Worm (Caenorhabditis elegans) whole organism, L4 larva: Measurements from ENCODE around the gene R07B1.6.

ENCODE experiments used
- D1046.2 ChIP-seq: fragments of 200-800 bp; sonication (Bioruptor generic); IDR thresholded peaks from 2 replicates; pipeline ENCODE4 v1.3.6; 2022; ENCODE audit warnings: missing genetic modification characterization, missing compliant biosample characterization
- F26F4.8 ChIP-seq: fragments of 200-800 bp; sonication (Bioruptor generic); conservative IDR thresholded peaks from 2 replicates; pipeline ENCODE4 v1.3.6; 2022; ENCODE audit warnings: missing genetic modification characterization, missing compliant biosample characterization
- F37D6.2 ChIP-seq: sonication (generic microtip); optimal IDR thresholded peaks from 2 replicates; lab custom pipeline; 2016; ENCODE audit warnings: mild to moderate bottlenecking, missing genetic modification characterization, missing compliant biosample characterization
- lin-29 ChIP-seq: fragments of 200-800 bp; sonication (Bioruptor generic); IDR thresholded peaks from 2 replicates; pipeline ENCODE4 v1.3.6; 2022; ENCODE audit warnings: missing genetic modification reagents, missing genetic modification characterization, missing compliant biosample characterization
- lin-39 ChIP-seq: fragments of 150-350 bp; optimal IDR thresholded peaks from 2 replicates; lab custom pipeline; 2014; ENCODE audit warnings: missing biosample characterization, missing genetic modification reagents, missing genetic modification characterization
- mep-1 ChIP-seq: fragments of 150-350 bp; sonication (generic microtip); optimal IDR thresholded peaks from 3 replicates; lab custom pipeline; 2014; ENCODE audit warnings: missing biosample characterization, missing genetic modification characterization
- mxl-2 ChIP-seq: fragments of 200-800 bp; sonication (Bioruptor generic); conservative IDR thresholded peaks from 2 replicates; pipeline ENCODE4 v1.3.6; 2022; ENCODE audit warnings: missing genetic modification reagents, missing genetic modification characterization, missing compliant biosample characterization
- nhr-41 ChIP-seq: fragments of 200-800 bp; sonication (Bioruptor generic); IDR thresholded peaks from 2 replicates; pipeline ENCODE4 v1.3.6; 2022; ENCODE audit warnings: missing genetic modification reagents, missing genetic modification characterization, missing compliant biosample characterization
- nhr-76 ChIP-seq: fragments of 150-350 bp; optimal IDR thresholded peaks from 2 replicates; lab custom pipeline; 2014; ENCODE audit warnings: missing biosample characterization, missing genetic modification characterization
- snpc-4 ChIP-seq: fragments of 150-350 bp; optimal IDR thresholded peaks from 2 replicates; lab custom pipeline; 2014; ENCODE audit warnings: missing biosample characterization, missing genetic modification characterization
- unc-130 ChIP-seq: sonication (generic microtip); optimal IDR thresholded peaks from 2 replicates; lab custom pipeline; 2016; ENCODE audit warnings: missing genetic modification reagents, missing genetic modification characterization, missing compliant biosample characterization
- zip-11 ChIP-seq: fragments of 200-800 bp; sonication (Bioruptor generic); IDR thresholded peaks from 2 replicates; pipeline ENCODE4 v1.3.6; 2022; ENCODE audit warnings: missing genetic modification characterization, missing compliant biosample characterization
- zip-2 ChIP-seq: fragments of 150-350 bp; optimal IDR thresholded peaks from 2 replicates; lab custom pipeline; 2014; ENCODE audit warnings: missing biosample characterization, missing genetic modification characterization

The R07B1.6 gene

DNA sequence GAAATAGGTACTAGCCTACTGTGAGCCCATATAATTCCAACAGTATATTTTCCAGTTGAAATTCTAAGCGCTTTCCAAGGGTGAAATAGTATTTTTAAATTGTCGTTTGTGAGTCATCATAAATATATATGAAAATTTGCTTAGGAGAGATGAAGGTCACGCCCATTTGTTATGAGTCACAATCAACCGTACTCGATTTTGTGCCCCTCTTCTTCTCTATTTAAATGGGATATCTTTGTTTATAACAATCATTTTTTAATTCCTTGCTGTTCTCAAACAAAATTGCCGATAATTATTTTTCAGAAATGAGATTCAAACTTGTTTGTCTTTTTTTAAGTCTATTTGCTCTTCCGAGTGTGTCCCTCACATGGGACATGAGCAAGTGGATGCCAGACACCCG lies 52.5 kb downstream of the R07B1.6 start, which contains the start of gene folr-1:
Gene folr-1 (plus strand): TSS at position 301 of the 400 bp plus-strand sequence.
- TF ChIP-seq F26F4.8 (no peak), lin-29 (GFP tag; lab: Robert Waterston, UW) (no peak), nhr-41 (GFP tag; lab: Robert Waterston, UW) (no peak), unc-130 (GFP tag; lab: Kevin White, UChicago) (no peak), nhr-76 (tag; lab: Kevin White, UChicago) (no peak), zip-11 (GFP tag; lab: Robert Waterston, UW) (no peak), D1046.2 (GFP tag; lab: Robert Waterston, UW) (no peak), mxl-2 (GFP tag; lab: Robert Waterston, UW) (no peak), lin-39 (tag; lab: Kevin White, UChicago) (no peak), snpc-4 (no peak), zip-2 (no peak), F37D6.2 (tag; lab: Kevin White, UChicago) (no peak), mep-1 (tag; lab: Kevin White, UChicago) (no peak)
